Fruit fly (Drosophila melanogaster): ENCODE results near the gene meng.

Gene meng

dm6 chr2L:6698387-6698786, 43.9 kb upstream of the meng start (continued):
- TF ChIP-seq mam (GFP tag; optimal IDR thresholded peaks at IDR 0.05) = peak; percentile 9
- TF ChIP-seq vvl (GFP tag; IDR thresholded peaks at IDR 0.05) = peak; percentile 81
- TF ChIP-seq kay (GFP tag; optimal IDR thresholded peaks at IDR 0.05) = no peak
- no peak for TF ChIP-seq HmgZ (tag; optimal IDR thresholded peaks at IDR 0.05)
- no peak for TF ChIP-seq CG14860 (GFP tag; IDR thresholded peaks at IDR 0.05; ENCODE audit: partially characterized antibody)
- TF ChIP-seq Nf-YB (GFP tag; optimal IDR thresholded peaks at IDR 0.05) = no peak
- no peak for TF ChIP-seq salm (tag; optimal IDR thresholded peaks at IDR 0.05)
- TF ChIP-seq pita (GFP tag; optimal IDR thresholded peaks at IDR 0.05) = no peak
- TF ChIP-seq gt (GFP tag; IDR thresholded peaks at IDR 0.05) = no peak
- TF ChIP-seq C15 (GFP tag; IDR thresholded peaks at IDR 0.05) = no peak
- peak; percentile 16 for TF ChIP-seq CG9817 (tag; optimal IDR thresholded peaks at IDR 0.05)
- TF ChIP-seq croc (GFP tag; conservative IDR thresholded peaks at IDR 0.05) = no peak
- peak; percentile 40 for TF ChIP-seq lbe (GFP tag; optimal IDR thresholded peaks at IDR 0.05)
- TF ChIP-seq CG6689 (GFP tag; IDR thresholded peaks at IDR 0.05) = peak; percentile 43; the same call in 1 of the 2 replicates
- no peak for TF ChIP-seq CG12071 (GFP tag; optimal IDR thresholded peaks at IDR 0.05)
- no peak for TF ChIP-seq usp (GFP tag; optimal IDR thresholded peaks at IDR 0.05)
- no peak for TF ChIP-seq Hr39 (optimal IDR thresholded peaks at IDR 0.05)
- peak; percentile 18 for TF ChIP-seq Six4 (GFP tag; optimal IDR thresholded peaks at IDR 0.05)
- no peak for TF ChIP-seq stwl (tag; optimal IDR thresholded peaks at IDR 0.05)
- TF ChIP-seq CG4328 (GFP tag; optimal IDR thresholded peaks at IDR 0.05) = no peak
- TF ChIP-seq Chrac-16 (GFP tag; optimal IDR thresholded peaks at IDR 0.05) = peak; percentile 17
- peak; percentile 58 for TF ChIP-seq CG15269 (tag; optimal IDR thresholded peaks at IDR 0.05)
- TF ChIP-seq D (optimal IDR thresholded peaks at IDR 0.05) = no peak
- peak; percentile 30 for TF ChIP-seq D (GFP tag; optimal IDR thresholded peaks at IDR 0.05)
- peak; percentile 16 for TF ChIP-seq Hmr (GFP tag; optimal IDR thresholded peaks at IDR 0.05)
- TF ChIP-seq CG33557 (GFP tag; optimal IDR thresholded peaks at IDR 0.05) = no peak
- TF ChIP-seq B-H1 (GFP tag; IDR thresholded peaks at IDR 0.05) = peak; percentile 46; the same call in 1 of the 3 replicates
- TF ChIP-seq Dref (GFP tag; IDR thresholded peaks at IDR 0.05) = no peak
- peak; percentile 39 for TF ChIP-seq nmo (GFP tag; optimal IDR thresholded peaks at IDR 0.05)
- no peak for TF ChIP-seq Hand (GFP tag; optimal IDR thresholded peaks at IDR 0.05)
- no peak for TF ChIP-seq CG10565 (GFP tag; optimal IDR thresholded peaks at IDR 0.05)
- TF ChIP-seq Atf-2 (GFP tag; optimal IDR thresholded peaks at IDR 0.05) = no peak
- TF ChIP-seq Oaz (GFP tag; IDR thresholded peaks at IDR 0.05) = 0 out of 2 replicates have a peak, but pooled peaks have one; percentile 32
- TF ChIP-seq CG7556 (GFP tag; optimal IDR thresholded peaks at IDR 0.05) = peak; percentile 21
- peak; percentile 14 for TF ChIP-seq Max (GFP tag; optimal IDR thresholded peaks at IDR 0.05)
- TF ChIP-seq Hr3 (GFP tag; optimal IDR thresholded peaks at IDR 0.05) = peak; percentile 29
- peak; percentile 38 for TF ChIP-seq pum (GFP tag; optimal IDR thresholded peaks at IDR 0.05)
- peak; percentile 29 for TF ChIP-seq PHDP (tag; optimal IDR thresholded peaks at IDR 0.05)
- 0 out of 3 replicates have a peak, but pooled peaks have one; percentile 12 for TF ChIP-seq CG7357 (GFP tag; IDR thresholded peaks at IDR 0.05)
- 0 out of 2 replicates have a peak, but pooled peaks have one; percentile 25 for TF ChIP-seq dati (GFP tag; IDR thresholded peaks at IDR 0.05)
- peak; percentile 27; the same call in 1 of the 2 replicates for TF ChIP-seq CG32772 (GFP tag; IDR thresholded peaks at IDR 0.05)
- TF ChIP-seq CG8765 (GFP tag; IDR thresholded peaks at IDR 0.05) = peak; percentile 59; the same call in 1 of the 2 replicates
- peak; percentile 2 for TF ChIP-seq CG12942 (GFP tag; optimal IDR thresholded peaks at IDR 0.05)
- TF ChIP-seq CG11560 (tag; IDR thresholded peaks at IDR 0.05) = no peak
- TF ChIP-seq dm (GFP tag; optimal IDR thresholded peaks at IDR 0.05) = no peak
- TF ChIP-seq Usf (GFP tag; optimal IDR thresholded peaks at IDR 0.05) = no peak
- TF ChIP-seq CG16813 (GFP tag; IDR thresholded peaks at IDR 0.05; ENCODE audit: partially characterized antibody) = no peak
- peak; percentile 49 for TF ChIP-seq phol (tag; optimal IDR thresholded peaks at IDR 0.05)
- TF ChIP-seq CG4282 (GFP tag; optimal IDR thresholded peaks at IDR 0.05) = no peak
- TF ChIP-seq bcd (GFP tag; optimal IDR thresholded peaks at IDR 0.05) = peak; percentile 18
- TF ChIP-seq fd96Cb (tag; optimal IDR thresholded peaks at IDR 0.05) = peak; percentile 29
- peak; percentile 12 for TF ChIP-seq CG33213 (GFP tag; optimal IDR thresholded peaks at IDR 0.05)
